Worm (Caenorhabditis elegans) whole organism, L2 larva: ENCODE data around the gene C10B5.3.

Source experiments
- C34F6.9 ChIP-seq: fragments of 150-350 bp; optimal IDR thresholded peaks from 2 replicates; lab custom pipeline; 2014; ENCODE audit warnings: missing biosample characterization, missing genetic modification characterization
- F13H6.1 ChIP-seq: sonication (generic microtip); optimal IDR thresholded peaks from 2 replicates; lab custom pipeline; 2016; ENCODE audit warnings: missing genetic modification characterization, missing compliant biosample characterization
- R02D3.7 ChIP-seq: fragments of 150-350 bp; optimal IDR thresholded peaks from 2 replicates; lab custom pipeline; 2014; ENCODE audit warnings: missing biosample characterization, missing genetic modification characterization
- ZK546.5 ChIP-seq: sonication (generic microtip); optimal IDR thresholded peaks from 2 replicates; lab custom pipeline; 2017; ENCODE audit warnings: missing biosample characterization, missing genetic modification characterization
- aly-2 ChIP-seq: fragments of 150-350 bp; optimal IDR thresholded peaks from 2 replicates; lab custom pipeline; 2014; ENCODE audit warnings: missing biosample characterization, missing genetic modification characterization
- ama-1 ChIP-seq: fragments of 150-350 bp; optimal IDR thresholded peaks from 2 replicates; lab custom pipeline; 2018; ENCODE audit warnings: inconsistent platforms
- blmp-1 ChIP-seq: sonication (generic microtip); optimal IDR thresholded peaks from 2 replicates; lab custom pipeline; 2017; ENCODE audit warnings: missing genetic modification characterization, mild to moderate bottlenecking, missing compliant biosample characterization, antibody characterized with exemption, moderate library complexity; ENCODE audit not compliant: insufficient read depth
- dmd-4 ChIP-seq: sonication (generic microtip); optimal IDR thresholded peaks from 2 replicates; lab custom pipeline; 2017; ENCODE audit warnings: missing biosample characterization, missing genetic modification characterization
- fos-1 ChIP-seq: fragments of 150-350 bp; optimal IDR thresholded peaks from 2 replicates; lab custom pipeline; 2014; ENCODE audit warnings: missing biosample characterization, missing genetic modification characterization
- gmeb-1 ChIP-seq: fragments of 150-350 bp; optimal IDR thresholded peaks from 2 replicates; lab custom pipeline; 2014; ENCODE audit warnings: missing biosample characterization, missing genetic modification characterization
- lin-11 ChIP-seq: fragments of 150-350 bp; sonication (generic microtip); optimal IDR thresholded peaks from 2 replicates; lab custom pipeline; 2014; ENCODE audit warnings: missing biosample characterization, missing genetic modification characterization, inconsistent platforms, mixed read lengths
- lin-13 ChIP-seq: fragments of 150-350 bp; optimal IDR thresholded peaks from 2 replicates; lab custom pipeline; 2014; ENCODE audit warnings: missing biosample characterization, missing genetic modification reagents, missing genetic modification characterization
- lsy-2 ChIP-seq, 2 experiments: fragments of 150-350 bp in 1 of 2; sonication (generic microtip) in 1 of 2; optimal IDR thresholded peaks; 2 replicates each; lab custom pipeline; 2014 to 2017; ENCODE audit warnings: missing biosample characterization in 2 of 2, missing genetic modification characterization in 2 of 2
- mdl-1 ChIP-seq, 2 experiments: fragments of 150-350 bp in 1 of 2; sonication (generic microtip) in 1 of 2; optimal IDR thresholded peaks; 2 replicates each; lab custom pipeline; 2017; ENCODE audit warnings: missing biosample characterization in 2 of 2, missing genetic modification characterization in 2 of 2
- nhr-11 ChIP-seq: fragments of 150-350 bp; optimal IDR thresholded peaks from 2 replicates; lab custom pipeline; 2014; ENCODE audit warnings: missing biosample characterization, missing genetic modification characterization
- nhr-129 ChIP-seq: fragments of 150-350 bp; optimal IDR thresholded peaks from 2 replicates; lab custom pipeline; 2014; ENCODE audit warnings: missing biosample characterization, missing genetic modification characterization
- nhr-21 ChIP-seq: fragments of 150-350 bp; optimal IDR thresholded peaks from 2 replicates; lab custom pipeline; 2014; ENCODE audit warnings: missing biosample characterization, missing genetic modification characterization
- nhr-23 ChIP-seq: fragments of 150-350 bp; optimal IDR thresholded peaks from 2 replicates; lab custom pipeline; 2014; ENCODE audit warnings: missing biosample characterization, missing genetic modification reagents, missing genetic modification characterization
- nhr-25 ChIP-seq: fragments of 150-350 bp; sonication (generic microtip); optimal IDR thresholded peaks from 3 replicates; lab custom pipeline; 2014; ENCODE audit warnings: missing biosample characterization, missing genetic modification characterization
- nhr-6 ChIP-seq: fragments of 150-350 bp; optimal IDR thresholded peaks from 2 replicates; lab custom pipeline; 2014; ENCODE audit warnings: missing biosample characterization, missing genetic modification characterization
- sem-4 ChIP-seq: fragments of 150-350 bp; optimal IDR thresholded peaks from 2 replicates; lab custom pipeline; 2014; ENCODE audit warnings: missing biosample characterization, missing genetic modification reagents, missing genetic modification characterization
- sma-3 ChIP-seq: sonication (generic microtip); optimal IDR thresholded peaks from 2 replicates; lab custom pipeline; 2016; ENCODE audit warnings: missing genetic modification reagents, missing genetic modification characterization, missing compliant biosample characterization
- sma-9 ChIP-seq, 2 experiments: fragments of 150-350 bp in 1 of 2; sonication (generic microtip) in 1 of 2; optimal IDR thresholded peaks; 2 replicates each; lab custom pipeline; 2014 to 2016; ENCODE audit warnings: missing genetic modification characterization in 2 of 2, mild to moderate bottlenecking in 1 of 2, missing biosample characterization in 1 of 2, missing compliant biosample characterization in 1 of 2, missing genetic modification reagents in 1 of 2, moderate library complexity in 1 of 2
- unc-39 ChIP-seq: fragments of 150-350 bp; optimal IDR thresholded peaks from 2 replicates; lab custom pipeline; 2014; ENCODE audit warnings: missing biosample characterization, missing genetic modification characterization
- unc-55 ChIP-seq: fragments of 150-350 bp; sonication (generic microtip); optimal IDR thresholded peaks from 3 replicates; lab custom pipeline; 2014; ENCODE audit warnings: missing biosample characterization, missing genetic modification reagents, missing genetic modification characterization
- ztf-11 ChIP-seq: sonication (generic microtip); optimal IDR thresholded peaks from 2 replicates; lab custom pipeline; 2017; ENCODE audit warnings: missing biosample characterization, missing genetic modification characterization
- ztf-4 ChIP-seq: fragments of 150-350 bp; optimal IDR thresholded peaks from 2 replicates; lab custom pipeline; 2014; ENCODE audit warnings: missing biosample characterization, missing genetic modification characterization

Gene C10B5.3

ce11 chrV:8623754-8624153 is 35.8 kb upstream of the C10B5.3 start, which contains the start of gene F41E6.17:
Gene F41E6.17, plus strand, starts transcription at chrV:8624101.
- TF ChIP-seq unc-55 (GFP tag; lab: Kevin White, UChicago), result peak; percentile 10
- no peak for TF ChIP-seq gmeb-1

- TF ChIP-seq sma-3 (GFP tag; lab: Kevin White, UChicago), result no peak
- TF ChIP-seq R02D3.7 (tag; lab: Kevin White, UChicago), result no peak
- no peak for TF ChIP-seq aly-2 (tag; lab: Kevin White, UChicago)
- TF ChIP-seq unc-39 (tag; lab: Kevin White, UChicago), result no peak
- no peak for TF ChIP-seq nhr-129 (tag; lab: Kevin White, UChicago)
- TF ChIP-seq nhr-25, result no peak
- TF ChIP-seq, all 48 proteins: peak for 0
Measured at ce11 chrV:8622314-8622713, 34.3 kb upstream of the C10B5.3 start, which contains the start of gene F41E6.1. Gene F41E6.1, plus strand, starts transcription at chrV:8622614.

DNA sequence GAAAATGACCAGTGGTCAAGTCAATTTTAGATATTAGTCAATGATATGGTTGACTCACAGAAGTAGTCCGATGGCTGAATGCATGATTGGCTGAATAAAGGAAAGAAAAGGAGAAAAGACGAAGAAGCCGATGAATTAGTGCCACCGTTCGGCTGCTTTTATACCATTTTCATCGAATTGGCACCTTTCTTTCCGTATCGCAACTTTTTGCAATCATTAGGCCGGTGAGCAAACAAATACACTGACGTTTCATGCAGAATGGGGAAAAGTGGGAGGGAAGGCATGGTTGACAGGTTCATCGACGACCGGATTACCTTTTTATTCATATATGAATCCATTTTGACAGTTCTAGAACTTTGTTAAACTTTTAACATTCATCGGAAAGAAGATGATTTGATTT is 33.2 kb upstream of the C10B5.3 start, which contains the start of gene idpc-2:
TSS of gene idpc-2 (minus strand) at position 101 of the 400 bp plus-strand sequence.
- TF ChIP-seq unc-55 (GFP tag; lab: Kevin White, UChicago), result no peak
- no peak for TF ChIP-seq fos-1 (tag; lab: Kevin White, UChicago)

ce11 chrV:8618738-8619137 is 30.8 kb upstream of the C10B5.3 start, which contains the start of gene grd-5:
Gene grd-5, plus strand, starts transcription at chrV:8619032.
- TF ChIP-seq nhr-11 (tag; lab: Kevin White, UChicago) (no peak), sma-9 (GFP tag; optimal IDR thresholded peaks at IDR 0.05; lab: Kevin White, UChicago) (peak; percentile 39), sma-9 (tag; optimal IDR thresholded peaks at IDR 0.05; lab: Kevin White, UChicago) (no peak)

- no peak for TF ChIP-seq ztf-11 (tag; lab: Kevin White, UChicago)
- no peak for TF ChIP-seq nhr-129 (tag; lab: Kevin White, UChicago)
- TF ChIP-seq ZK546.5, result no peak
- no peak for TF ChIP-seq lin-13 (GFP tag; lab: Kevin White, UChicago)
- TF ChIP-seq nhr-6 (tag; lab: Kevin White, UChicago), result no peak
- no peak for TF ChIP-seq ztf-4 (tag; lab: Kevin White, UChicago)
- TF ChIP-seq mdl-1 (tag; optimal IDR thresholded peaks at IDR 0.05; lab: Kevin White, UChicago), result no peak
Measured at ce11 chrV:8615711-8616110, 27.7 kb upstream of the C10B5.3 start.

- TF ChIP-seq ama-1 (peak; percentile 55), fos-1 (tag; lab: Kevin White, UChicago) (peak; percentile 43), dmd-4 (tag; lab: Kevin White, UChicago) (no peak), sma-3 (GFP tag; lab: Kevin White, UChicago) (peak; percentile 29), nhr-23 (tag; lab: Kevin White, UChicago) (no peak), sem-4 (peak; percentile 28), lsy-2 (tag; optimal IDR thresholded peaks at IDR 0.05; lab: Kevin White, UChicago) (peak in 1 of 2 experiments; percentile 22), nhr-25 (peak; percentile 79), blmp-1 (tag; lab: Kevin White, UChicago) (peak; percentile 98), sma-9 (GFP tag; optimal IDR thresholded peaks at IDR 0.05; lab: Kevin White, UChicago) (peak; percentile 70), sma-9 (tag; optimal IDR thresholded peaks at IDR 0.05; lab: Kevin White, UChicago) (no peak), F13H6.1 (peak; percentile 7), mdl-1 (tag; optimal IDR thresholded peaks at IDR 0.05; lab: Kevin White, UChicago) (peak in 1 of 2 experiments; percentile 34), C34F6.9 (tag; lab: Kevin White, UChicago) (peak; percentile 45), aly-2 (tag; lab: Kevin White, UChicago) (no peak), nhr-21 (tag; lab: Kevin White, UChicago) (peak; percentile 44), nhr-129 (tag; lab: Kevin White, UChicago) (peak; percentile 46), lin-11 (tag; lab: Kevin White, UChicago) (no peak)
Measured at ce11 chrV:8610633-8611404, 22.8 kb upstream of the C10B5.3 start, which contains the start of gene fip-4. Gene fip-4, minus strand, starts transcription at chrV:8611268.
